Worm (Caenorhabditis elegans): Measurements from ENCODE around the gene spc-2.

spc-2 gene

ce11 chrIII:8181581-8181980 is at the start of gene spc-2:
TSS of gene spc-2 (plus strand) at chrIII:8181881.
- TF ChIP-seq zag-1 (tag; optimal IDR thresholded peaks at IDR 0.05) (no peak), blmp-1 (tag; optimal IDR thresholded peaks at IDR 0.05; ENCODE audit: insufficient read depth) (no peak), alr-1 (tag; optimal IDR thresholded peaks at IDR 0.05) (no peak), mab-5 (tag; optimal IDR thresholded peaks at IDR 0.05) (no peak), nhr-12 (tag; optimal IDR thresholded peaks at IDR 0.05) (no peak)

DNA sequence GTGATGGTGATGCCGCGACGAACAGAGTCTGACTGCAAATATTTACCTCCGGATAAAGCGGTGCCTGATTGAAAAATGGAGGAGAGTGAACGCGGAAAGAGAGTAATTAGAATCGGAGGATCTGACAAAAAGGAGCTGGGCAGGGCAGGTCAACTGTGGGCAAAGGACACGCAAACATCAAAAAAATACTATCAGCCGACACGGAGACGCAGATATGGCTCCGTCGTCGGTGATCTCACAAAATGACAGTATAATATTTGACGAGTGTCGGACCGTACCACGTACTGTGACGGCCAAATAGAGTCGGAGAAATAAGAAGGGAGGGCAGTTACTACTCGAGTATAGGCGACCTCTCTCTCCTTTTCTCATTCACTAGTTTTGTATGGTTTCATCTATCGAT is 49.2 kb upstream of the spc-2 start:
- TF ChIP-seq nhr-11 (tag; optimal IDR thresholded peaks at IDR 0.05) = no peak
- TF ChIP-seq peb-1 (tag; optimal IDR thresholded peaks at IDR 0.05) = peak; percentile 10
- peak; percentile 9 for TF ChIP-seq nhr-129 (tag; optimal IDR thresholded peaks at IDR 0.05)
- TF ChIP-seq nhr-23 (tag; optimal IDR thresholded peaks at IDR 0.05) = no peak
- TF ChIP-seq R02D3.7 (tag; optimal IDR thresholded peaks at IDR 0.05) = no peak
- TF ChIP-seq mbf-1 (tag; optimal IDR thresholded peaks at IDR 0.05) = no peak
- no peak for TF ChIP-seq unc-39 (tag; optimal IDR thresholded peaks at IDR 0.05)

DNA sequence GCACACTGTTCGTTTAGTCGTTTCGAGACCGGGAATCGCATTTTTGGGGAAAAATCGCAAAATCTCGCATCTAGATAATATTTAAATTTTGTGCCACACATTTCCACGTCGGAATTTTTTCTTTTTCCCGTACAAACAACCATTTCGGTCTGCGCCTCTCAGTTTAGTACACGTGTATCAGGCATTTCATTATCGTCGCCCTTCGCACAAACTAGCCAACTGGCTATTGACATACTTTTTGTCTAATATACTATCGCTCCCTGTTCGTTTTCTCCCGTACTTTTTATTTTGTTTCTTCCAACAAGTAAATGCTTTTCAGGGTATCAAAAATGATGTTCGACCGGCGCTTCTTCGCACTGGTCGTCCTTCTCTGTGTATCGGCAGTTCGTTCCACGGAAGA is 48.3 kb upstream of the spc-2 start, which contains the start of gene C14B9.2:
C14B9.2 (plus strand) TSS at position 320 of the 400 bp plus-strand sequence.
- TF ChIP-seq nhr-11 (tag; optimal IDR thresholded peaks at IDR 0.05) = no peak
- no peak for TF ChIP-seq ztf-11 (tag; optimal IDR thresholded peaks at IDR 0.05)
- TF ChIP-seq fos-1 (tag; optimal IDR thresholded peaks at IDR 0.05) = peak; percentile 6
- TF ChIP-seq elt-3 (tag; optimal IDR thresholded peaks at IDR 0.05) = no peak
- TF ChIP-seq crh-2 (tag; optimal IDR thresholded peaks at IDR 0.05) = peak; percentile 36

- TF ChIP-seq nhr-77 (tag; optimal IDR thresholded peaks at IDR 0.05) (peak; percentile 14), F13H6.1 (tag; optimal IDR thresholded peaks at IDR 0.05) (peak; percentile 47), nhr-129 (tag; optimal IDR thresholded peaks at IDR 0.05) (peak; percentile 50), sma-9 (GFP tag; optimal IDR thresholded peaks at IDR 0.05) (peak; percentile 1), sma-9 (tag; optimal IDR thresholded peaks at IDR 0.05) (no peak), blmp-1 (tag; optimal IDR thresholded peaks at IDR 0.05; ENCODE audit: insufficient read depth) (no peak), crh-2 (tag; optimal IDR thresholded peaks at IDR 0.05) (peak; percentile 22)
Observed at ce11 chrIII:8136517-8137099, 45.1 kb upstream of the spc-2 start.

- TF ChIP-seq elt-3 (tag; optimal IDR thresholded peaks at IDR 0.05) = no peak
- no peak for TF ChIP-seq lsy-2 (tag; optimal IDR thresholded peaks at IDR 0.05)
- TF ChIP-seq ztf-11 (tag; optimal IDR thresholded peaks at IDR 0.05) = no peak
- no peak for TF ChIP-seq mdl-1 (tag; optimal IDR thresholded peaks at IDR 0.05)
- TF ChIP-seq sem-4 (tag; optimal IDR thresholded peaks at IDR 0.05) = no peak
- no peak for TF ChIP-seq nhr-237 (tag; optimal IDR thresholded peaks at IDR 0.05)
- TF ChIP-seq dmd-4 (tag; optimal IDR thresholded peaks at IDR 0.05) = no peak
- no peak for TF ChIP-seq peb-1 (tag; optimal IDR thresholded peaks at IDR 0.05)
- no peak for TF ChIP-seq nhr-6 (tag; optimal IDR thresholded peaks at IDR 0.05)
- no peak for TF ChIP-seq nhr-23 (tag; optimal IDR thresholded peaks at IDR 0.05)
- no peak for TF ChIP-seq nhr-12 (tag; optimal IDR thresholded peaks at IDR 0.05)
- no peak for TF ChIP-seq ceh-82 (tag; optimal IDR thresholded peaks at IDR 0.05)
- TF ChIP-seq unc-62 (GFP tag; optimal IDR thresholded peaks at IDR 0.05) = no peak
- TF ChIP-seq zag-1 (tag; optimal IDR thresholded peaks at IDR 0.05) = no peak
- no peak for TF ChIP-seq nhr-25 (tag; optimal IDR thresholded peaks at IDR 0.05)
- TF ChIP-seq C34F6.9 (tag; optimal IDR thresholded peaks at IDR 0.05) = no peak
Observed at ce11 chrIII:8137777-8138176, 43.9 kb upstream of the spc-2 start, which contains the start of gene hsp-12.2. TSS of gene hsp-12.2 (plus strand) at chrIII:8138077.

DNA sequence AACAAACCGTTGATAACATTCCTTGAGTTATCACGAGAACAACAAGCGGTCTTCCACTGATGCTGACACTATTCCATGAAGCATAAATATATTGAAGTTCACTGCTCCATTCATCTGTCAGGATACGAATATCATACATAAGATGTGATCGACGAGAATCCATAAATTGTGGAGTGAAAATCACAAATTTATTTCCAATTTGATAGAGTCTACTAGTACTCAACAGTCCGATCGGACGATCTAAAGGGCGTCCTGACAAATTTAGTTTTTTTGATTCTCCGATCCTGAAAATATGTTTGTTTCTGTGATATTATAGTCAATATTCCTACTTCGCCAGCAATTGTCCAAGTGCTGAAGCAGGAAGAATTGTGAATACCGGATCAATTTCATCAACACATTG is 39.5 kb upstream of the spc-2 start:
- TF ChIP-seq sem-4 (tag; optimal IDR thresholded peaks at IDR 0.05) (no peak), snpc-4 (tag; optimal IDR thresholded peaks at IDR 0.05) (no peak), nhr-77 (tag; optimal IDR thresholded peaks at IDR 0.05) (no peak), ama-1 (optimal IDR thresholded peaks at IDR 0.05) (no peak), egl-27 (tag; optimal IDR thresholded peaks at IDR 0.05) (no peak), nhr-6 (tag; optimal IDR thresholded peaks at IDR 0.05) (no peak), C34F6.9 (tag; optimal IDR thresholded peaks at IDR 0.05) (no peak), unc-55 (GFP tag; optimal IDR thresholded peaks at IDR 0.05) (no peak), gmeb-1 (tag; optimal IDR thresholded peaks at IDR 0.05) (no peak), skn-1 (tag; optimal IDR thresholded peaks at IDR 0.05) (no peak), ZK546.5 (tag; optimal IDR thresholded peaks at IDR 0.05) (no peak), fos-1 (tag; optimal IDR thresholded peaks at IDR 0.05) (no peak), unc-62 (GFP tag; optimal IDR thresholded peaks at IDR 0.05) (no peak), lin-39 (tag; optimal IDR thresholded peaks at IDR 0.05) (no peak), nhr-12 (tag; optimal IDR thresholded peaks at IDR 0.05) (no peak), nhr-10 (tag; optimal IDR thresholded peaks at IDR 0.05) (no peak), lsy-2 (tag; optimal IDR thresholded peaks at IDR 0.05) (no peak), ceh-82 (tag; optimal IDR thresholded peaks at IDR 0.05) (no peak), mdl-1 (tag; optimal IDR thresholded peaks at IDR 0.05) (no peak), sma-3 (GFP tag; optimal IDR thresholded peaks at IDR 0.05) (no peak)

Data from whole organism, L2 larva.